Fruit fly (Drosophila melanogaster): ENCODE measurements around the gene Gug.

Gug gene

dm6 chr3L:8519232-8519631 is 69.5 kb downstream of the Gug start (continued):
- TF ChIP-seq chif (GFP tag; optimal IDR thresholded peaks at IDR 0.05) (no peak), CG8924 (tag; optimal IDR thresholded peaks at IDR 0.05) (no peak), CG42726 (GFP tag; IDR thresholded peaks at IDR 0.05; ENCODE audit: partially characterized antibody) (no peak), E2f2 (GFP tag; IDR thresholded peaks at IDR 0.05) (no peak), br (optimal IDR thresholded peaks at IDR 0.05) (no peak), klu (GFP tag; IDR thresholded peaks at IDR 0.05) (no peak), CG15479 (GFP tag; optimal IDR thresholded peaks at IDR 0.05) (no peak), CG8281 (tag; optimal IDR thresholded peaks at IDR 0.05) (no peak), CG2678 (tag; optimal IDR thresholded peaks at IDR 0.05) (peak; percentile 21), pnt (GFP tag; optimal IDR thresholded peaks at IDR 0.05) (no peak), mld (GFP tag; IDR thresholded peaks at IDR 0.05; ENCODE audit: partially characterized antibody) (no peak), sens-2 (GFP tag; IDR thresholded peaks at IDR 0.05) (no peak), D19B (GFP tag; optimal IDR thresholded peaks at IDR 0.05) (no peak), gsb (GFP tag; IDR thresholded peaks at IDR 0.05) (no peak), CG18599 (GFP tag; optimal IDR thresholded peaks at IDR 0.05) (peak; percentile 29), CG9215 (GFP tag; IDR thresholded peaks at IDR 0.05) (no peak), CG18619 (GFP tag; optimal IDR thresholded peaks at IDR 0.05) (no peak), row (GFP tag; IDR thresholded peaks at IDR 0.05) (peak; percentile 53; the same call in 2 of the 3 replicates), CG8944 (GFP tag; optimal IDR thresholded peaks at IDR 0.05) (no peak), Sry-δ (GFP tag; optimal IDR thresholded peaks at IDR 0.05) (no peak), Taf1 (GFP tag; IDR thresholded peaks at IDR 0.05) (no peak), Sry-β (GFP tag; optimal IDR thresholded peaks at IDR 0.05) (no peak), esg (GFP tag; conservative IDR thresholded peaks at IDR 0.05) (no peak), CG7786 (GFP tag; optimal IDR thresholded peaks at IDR 0.05) (no peak), grau (tag; optimal IDR thresholded peaks at IDR 0.05) (no peak), CG33557 (GFP tag; optimal IDR thresholded peaks at IDR 0.05) (no peak), sug (tag; optimal IDR thresholded peaks at IDR 0.05) (peak; percentile 31), HmgD (GFP tag; optimal IDR thresholded peaks at IDR 0.05) (no peak)

dm6 chr3L:8520252-8520651 is 70.5 kb downstream of the Gug start, which contains the start of gene se:
TSS of gene se (plus strand) at chr3L:8520552.
- no peak for TF ChIP-seq CG9797 (GFP tag; optimal IDR thresholded peaks at IDR 0.05)
- no peak for TF ChIP-seq CG14441 (GFP tag; IDR thresholded peaks at IDR 0.05)
- no peak for TF ChIP-seq CG11504 (tag; optimal IDR thresholded peaks at IDR 0.05)
- no peak for TF ChIP-seq Elba2 (GFP tag; optimal IDR thresholded peaks at IDR 0.05)
- TF ChIP-seq Xrp1 (GFP tag; IDR thresholded peaks at IDR 0.05), result no peak
- TF ChIP-seq CG10979 (tag; optimal IDR thresholded peaks at IDR 0.05), result no peak
- no peak for TF ChIP-seq Neu2 (GFP tag; optimal IDR thresholded peaks at IDR 0.05; ENCODE audit: borderline replicate concordance)
- TF ChIP-seq Scr (GFP tag; IDR thresholded peaks at IDR 0.05; ENCODE audit: partially characterized antibody), result no peak
- TF ChIP-seq esg (GFP tag; conservative IDR thresholded peaks at IDR 0.05), result no peak
- no peak for TF ChIP-seq amos (GFP tag; IDR thresholded peaks at IDR 0.05; ENCODE audit: partially characterized antibody)
- TF ChIP-seq HHEX (GFP tag; optimal IDR thresholded peaks at IDR 0.05), result no peak
- TF ChIP-seq CG30020 (tag; optimal IDR thresholded peaks at IDR 0.05), result no peak
- TF ChIP-seq sima (GFP tag; optimal IDR thresholded peaks at IDR 0.05), result no peak
- TF ChIP-seq BEAF-32 (GFP tag; optimal IDR thresholded peaks at IDR 0.05), result no peak
- TF ChIP-seq sd (tag; optimal IDR thresholded peaks at IDR 0.05), result no peak
- TF ChIP-seq CG7839 (tag; optimal IDR thresholded peaks at IDR 0.05), result no peak
- TF ChIP-seq CG7372 (GFP tag; IDR thresholded peaks at IDR 0.05), result no peak
- TF ChIP-seq CG42726 (GFP tag; IDR thresholded peaks at IDR 0.05; ENCODE audit: partially characterized antibody), result no peak
- no peak for TF ChIP-seq Gug (GFP tag; IDR thresholded peaks at IDR 0.05)

Measured in whole organism, embryonic.